Fruit fly (Drosophila melanogaster): Measurements from ENCODE around the gene CG8420.

CG8420 gene

dm6 chr3R:9258252-9259225, 12.1 kb downstream of the CG8420 start, which contains the start of the genes Ibf2 and Ibf1:
Ibf2 (minus strand) TSS chr3R:9258501.
Ibf1 (plus strand) TSS chr3R:9258964.
- TF ChIP-seq cic (GFP tag; optimal IDR thresholded peaks at IDR 0.05) (no peak), CG14711 (tag; optimal IDR thresholded peaks at IDR 0.05) (no peak), CG7045 (GFP tag; optimal IDR thresholded peaks at IDR 0.05) (no peak), cnc (optimal IDR thresholded peaks at IDR 0.05) (no peak), bab1 (GFP tag; optimal IDR thresholded peaks at IDR 0.05) (no peak), CG1620 (GFP tag; optimal IDR thresholded peaks at IDR 0.05) (no peak), CG33017 (tag; optimal IDR thresholded peaks at IDR 0.05) (no peak), tj (GFP tag; optimal IDR thresholded peaks at IDR 0.05) (no peak), CG12768 (GFP tag; optimal IDR thresholded peaks at IDR 0.05) (no peak), CG7101 (tag; optimal IDR thresholded peaks at IDR 0.05) (no peak)

dm6 chr3R:9260421-9260973, 14.0 kb downstream of the CG8420 start, which contains the start of gene ATP6AP2:
ATP6AP2 (plus strand) TSS chr3R:9260638.
- TF ChIP-seq cnc (optimal IDR thresholded peaks at IDR 0.05), result no peak
- TF ChIP-seq CG14711 (tag; optimal IDR thresholded peaks at IDR 0.05), result peak; percentile 97
- peak; percentile 53 for TF ChIP-seq CG11617 (GFP tag; optimal IDR thresholded peaks at IDR 0.05)
- peak; percentile 72 for TF ChIP-seq CG7101 (tag; optimal IDR thresholded peaks at IDR 0.05)
- TF ChIP-seq cic (GFP tag; optimal IDR thresholded peaks at IDR 0.05), result peak; percentile 33
- TF ChIP-seq toe (GFP tag; optimal IDR thresholded peaks at IDR 0.05), result peak; percentile 46
- peak; percentile 62 for TF ChIP-seq CG1620 (GFP tag; optimal IDR thresholded peaks at IDR 0.05)
- TF ChIP-seq Crg-1 (GFP tag; optimal IDR thresholded peaks at IDR 0.05), result peak; percentile 67
- TF ChIP-seq CG5204 (GFP tag; optimal IDR thresholded peaks at IDR 0.05), result no peak
- TF ChIP-seq bab1 (GFP tag; optimal IDR thresholded peaks at IDR 0.05), result peak; percentile 88
- peak; percentile 48 for TF ChIP-seq CG12768 (GFP tag; optimal IDR thresholded peaks at IDR 0.05)
- TF ChIP-seq kay (GFP tag; ENCODE audit: borderline replicate concordance), result no peak
- TF ChIP-seq tj (GFP tag; optimal IDR thresholded peaks at IDR 0.05), result peak; percentile 33
- no peak for TF ChIP-seq Hr96 (GFP tag; optimal IDR thresholded peaks at IDR 0.05)
- peak; percentile 41 for TF ChIP-seq CG7045 (GFP tag; optimal IDR thresholded peaks at IDR 0.05)
- TF ChIP-seq pad (GFP tag; optimal IDR thresholded peaks at IDR 0.05), result peak; percentile 35
- peak; percentile 84 for TF ChIP-seq Mnt (GFP tag; optimal IDR thresholded peaks at IDR 0.05)
- TF ChIP-seq CG33017 (tag; optimal IDR thresholded peaks at IDR 0.05), result peak; percentile 58
- TF ChIP-seq ovo (GFP tag; optimal IDR thresholded peaks at IDR 0.05), result no peak
- TF ChIP-seq Clk (GFP tag; optimal IDR thresholded peaks at IDR 0.05), result no peak

- TF ChIP-seq cnc (optimal IDR thresholded peaks at IDR 0.05) (no peak), ovo (GFP tag; optimal IDR thresholded peaks at IDR 0.05) (no peak), CG11617 (GFP tag; optimal IDR thresholded peaks at IDR 0.05) (no peak), CG14711 (tag; optimal IDR thresholded peaks at IDR 0.05) (no peak)
These were observed 17.6 kb downstream of the CG8420 start, which contains the start of gene sage for dm6 chr3R:9264042-9264441. sage (minus strand) TSS chr3R:9264142.

- TF ChIP-seq Clk (GFP tag; optimal IDR thresholded peaks at IDR 0.05), result no peak
- TF ChIP-seq cic (GFP tag; optimal IDR thresholded peaks at IDR 0.05), result peak; percentile 18
- no peak for TF ChIP-seq CG7101 (tag; optimal IDR thresholded peaks at IDR 0.05)
- TF ChIP-seq kay (GFP tag; ENCODE audit: borderline replicate concordance), result no peak
- no peak for TF ChIP-seq CG7045 (GFP tag; optimal IDR thresholded peaks at IDR 0.05)
- TF ChIP-seq Mnt (GFP tag; optimal IDR thresholded peaks at IDR 0.05), result peak; percentile 60
- TF ChIP-seq CG14711 (tag; optimal IDR thresholded peaks at IDR 0.05), result peak; percentile 99
- TF ChIP-seq ovo (GFP tag; optimal IDR thresholded peaks at IDR 0.05), result no peak
- no peak for TF ChIP-seq CG1620 (GFP tag; optimal IDR thresholded peaks at IDR 0.05)
- TF ChIP-seq CG11617 (GFP tag; optimal IDR thresholded peaks at IDR 0.05), result no peak
- TF ChIP-seq Hr96 (GFP tag; optimal IDR thresholded peaks at IDR 0.05), result no peak
- TF ChIP-seq toe (GFP tag; optimal IDR thresholded peaks at IDR 0.05), result peak; percentile 15
- no peak for TF ChIP-seq CG12768 (GFP tag; optimal IDR thresholded peaks at IDR 0.05)
- peak; percentile 1 for TF ChIP-seq tj (GFP tag; optimal IDR thresholded peaks at IDR 0.05)
- TF ChIP-seq CG33017 (tag; optimal IDR thresholded peaks at IDR 0.05), result no peak
- TF ChIP-seq bab1 (GFP tag; optimal IDR thresholded peaks at IDR 0.05), result peak; percentile 77
- TF ChIP-seq pad (GFP tag; optimal IDR thresholded peaks at IDR 0.05), result no peak
These were observed 20.3 kb downstream of the CG8420 start, which contains the start of the genes TrpRS and Vps16A for dm6 chr3R:9266765-9267164. TrpRS (minus strand) TSS chr3R:9266904. Vps16A (plus strand) TSS chr3R:9267019.

dm6 chr3R:9287710-9288109, 41.3 kb downstream of the CG8420 start:
- TF ChIP-seq toe (GFP tag; optimal IDR thresholded peaks at IDR 0.05), result no peak
- TF ChIP-seq tj (GFP tag; optimal IDR thresholded peaks at IDR 0.05), result no peak
- TF ChIP-seq CG7045 (GFP tag; optimal IDR thresholded peaks at IDR 0.05), result no peak
- TF ChIP-seq ovo (GFP tag; optimal IDR thresholded peaks at IDR 0.05), result no peak
- no peak for TF ChIP-seq CG12768 (GFP tag; optimal IDR thresholded peaks at IDR 0.05)
- no peak for TF ChIP-seq cic (GFP tag; optimal IDR thresholded peaks at IDR 0.05)
- no peak for TF ChIP-seq Hr96 (GFP tag; optimal IDR thresholded peaks at IDR 0.05)
- TF ChIP-seq CG14711 (tag; optimal IDR thresholded peaks at IDR 0.05), result no peak
- TF ChIP-seq CG11617 (GFP tag; optimal IDR thresholded peaks at IDR 0.05), result no peak
- TF ChIP-seq CG7101 (tag; optimal IDR thresholded peaks at IDR 0.05), result no peak
- no peak for TF ChIP-seq Clk (GFP tag; optimal IDR thresholded peaks at IDR 0.05)
- TF ChIP-seq Mnt (GFP tag; optimal IDR thresholded peaks at IDR 0.05), result no peak
- TF ChIP-seq bab1 (GFP tag; optimal IDR thresholded peaks at IDR 0.05), result no peak

Measured in whole organism, adult.